Worm (Caenorhabditis elegans) whole organism, mixed stage, embryonic: ENCODE data around the gene spp-6.

Source experiments
- ceh-39 ChIP-seq: fragments of 150-350 bp; optimal IDR thresholded peaks from 2 replicates; lab custom pipeline; 2014; ENCODE audit warnings: missing biosample characterization, missing genetic modification characterization
- ceh-83 ChIP-seq: fragments of 200-800 bp; sonication (Bioruptor generic); optimal IDR thresholded peaks from 2 replicates; lab custom pipeline; 2018; ENCODE audit warnings: mild to moderate bottlenecking, missing genetic modification characterization, missing compliant biosample characterization
- ces-1 ChIP-seq: fragments of 150-350 bp; optimal IDR thresholded peaks from 2 replicates; lab custom pipeline; 2014; ENCODE audit warnings: missing biosample characterization, missing genetic modification reagents, missing genetic modification characterization
- cnd-1 ChIP-seq: fragments of 200-800 bp; sonication (Bioruptor generic); optimal IDR thresholded peaks from 2 replicates; lab custom pipeline; 2018; ENCODE audit warnings: mild to moderate bottlenecking, missing genetic modification characterization, missing compliant biosample characterization
- drap-1 ChIP-seq: fragments of 200-800 bp; sonication (Bioruptor generic); optimal IDR thresholded peaks from 3 replicates; lab custom pipeline; 2018; ENCODE audit warnings: mild to moderate bottlenecking, missing genetic modification characterization, missing compliant biosample characterization
- elt-1 ChIP-seq: sonication (generic microtip); optimal IDR thresholded peaks from 2 replicates; lab custom pipeline; 2017; ENCODE audit warnings: missing genetic modification characterization, mild to moderate bottlenecking, missing compliant biosample characterization, antibody characterized with exemption, moderate library complexity, borderline replicate concordance; ENCODE audit not compliant: insufficient read depth
- elt-3 ChIP-seq: fragments of 150-350 bp; optimal IDR thresholded peaks from 2 replicates; lab custom pipeline; 2014; ENCODE audit warnings: missing biosample characterization, missing genetic modification characterization
- flh-1 ChIP-seq: fragments of 200-800 bp; sonication (Bioruptor generic); optimal IDR thresholded peaks from 2 replicates; lab custom pipeline; 2018; ENCODE audit warnings: mild to moderate bottlenecking, missing genetic modification characterization, moderate library complexity, missing compliant biosample characterization
- ham-2 ChIP-seq: fragments of 200-800 bp; sonication (Bioruptor generic); optimal IDR thresholded peaks from 2 replicates; lab custom pipeline; 2018; ENCODE audit warnings: mild to moderate bottlenecking, missing genetic modification characterization, missing compliant biosample characterization
- hlh-1 ChIP-seq: fragments of 150-350 bp; optimal IDR thresholded peaks from 2 replicates; lab custom pipeline; 2014; ENCODE audit warnings: missing biosample characterization, missing genetic modification reagents, missing genetic modification characterization
- lin-13 ChIP-seq: fragments of 150-350 bp; optimal IDR thresholded peaks from 2 replicates; lab custom pipeline; 2014; ENCODE audit warnings: missing biosample characterization, missing genetic modification characterization
- lin-32 ChIP-seq: fragments of 200-800 bp; sonication (Bioruptor generic); optimal IDR thresholded peaks from 2 replicates; lab custom pipeline; 2018; ENCODE audit warnings: mild to moderate bottlenecking, missing genetic modification characterization, missing compliant biosample characterization
- lsy-2 ChIP-seq: fragments of 150-350 bp; optimal IDR thresholded peaks from 2 replicates; lab custom pipeline; 2014; ENCODE audit warnings: missing biosample characterization, missing genetic modification characterization
- mab-5 ChIP-seq: fragments of 150-350 bp; optimal IDR thresholded peaks from 2 replicates; lab custom pipeline; 2014; ENCODE audit warnings: missing biosample characterization, missing genetic modification characterization
- mep-1 ChIP-seq: fragments of 150-350 bp; optimal IDR thresholded peaks from 2 replicates; lab custom pipeline; 2017; ENCODE audit warnings: missing biosample characterization, missing genetic modification reagents, missing genetic modification characterization, inconsistent platforms
- mls-2 ChIP-seq: sonication (generic microtip); optimal IDR thresholded peaks from 2 replicates; lab custom pipeline; 2016; ENCODE audit warnings: mild to moderate bottlenecking, missing genetic modification characterization, moderate library complexity, missing compliant biosample characterization
- nhr-12 ChIP-seq: fragments of 150-350 bp; optimal IDR thresholded peaks from 2 replicates; lab custom pipeline; 2014; ENCODE audit warnings: missing biosample characterization, missing genetic modification characterization
- nhr-2 ChIP-seq: fragments of 150-350 bp; optimal IDR thresholded peaks from 2 replicates; lab custom pipeline; 2014; ENCODE audit warnings: missing biosample characterization, missing genetic modification characterization
- nhr-237 ChIP-seq: fragments of 150-350 bp; optimal IDR thresholded peaks from 2 replicates; lab custom pipeline; 2014; ENCODE audit warnings: missing biosample characterization, missing genetic modification characterization
- nhr-28 ChIP-seq: fragments of 150-350 bp; optimal IDR thresholded peaks from 2 replicates; lab custom pipeline; 2014; ENCODE audit warnings: missing biosample characterization, missing genetic modification characterization
- nhr-76 ChIP-seq: sonication (generic microtip); optimal IDR thresholded peaks from 2 replicates; lab custom pipeline; 2017; ENCODE audit warnings: missing biosample characterization, missing genetic modification characterization
- pha-4 ChIP-seq: fragments of 150-350 bp; optimal IDR thresholded peaks from 2 replicates; lab custom pipeline; 2018; ENCODE audit warnings: missing biosample characterization, missing genetic modification reagents, missing genetic modification characterization
- sem-2 ChIP-seq: fragments of 200-800 bp; sonication (Bioruptor generic); optimal IDR thresholded peaks from 2 replicates; lab custom pipeline; 2018; ENCODE audit warnings: mild to moderate bottlenecking, missing genetic modification characterization, missing compliant biosample characterization
- snpc-4 ChIP-seq: fragments of 150-350 bp; optimal IDR thresholded peaks from 2 replicates; lab custom pipeline; 2014; ENCODE audit warnings: missing biosample characterization, missing genetic modification characterization
- sptf-1 ChIP-seq: sonication (generic microtip); optimal IDR thresholded peaks from 2 replicates; lab custom pipeline; 2017; ENCODE audit warnings: mild to moderate bottlenecking, missing genetic modification characterization, moderate library complexity, missing compliant biosample characterization
- tbx-8 ChIP-seq: fragments of 200-800 bp; sonication (Bioruptor generic); optimal IDR thresholded peaks from 2 replicates; lab custom pipeline; 2018; ENCODE audit warnings: mild to moderate bottlenecking, missing genetic modification characterization, moderate library complexity, missing compliant biosample characterization
- unc-120 ChIP-seq: sonication (generic microtip); optimal IDR thresholded peaks from 2 replicates; lab custom pipeline; 2017; ENCODE audit warnings: missing genetic modification characterization, missing compliant biosample characterization; ENCODE audit not compliant: poor library complexity, severe bottlenecking
- unc-39 ChIP-seq: fragments of 150-350 bp; optimal IDR thresholded peaks from 2 replicates; lab custom pipeline; 2014; ENCODE audit warnings: missing biosample characterization, missing genetic modification characterization
- unc-62 ChIP-seq: fragments of 150-350 bp; optimal IDR thresholded peaks from 2 replicates; lab custom pipeline; 2014; ENCODE audit warnings: missing biosample characterization, missing genetic modification reagents, missing genetic modification characterization
- zip-8 ChIP-seq: fragments of 150-350 bp; optimal IDR thresholded peaks from 2 replicates; lab custom pipeline; 2014; ENCODE audit warnings: missing biosample characterization, missing genetic modification characterization
- ztf-11 ChIP-seq: fragments of 150-350 bp; optimal IDR thresholded peaks from 2 replicates; lab custom pipeline; 2014; ENCODE audit warnings: missing biosample characterization, missing genetic modification characterization

Gene spp-6

ce11 chrX:7313236-7313635 lies 3.9 kb upstream of the spp-6 start:
- TF ChIP-seq drap-1 (GFP tag; lab: Kevin White, UChicago) (no peak), unc-39 (tag; lab: Kevin White, UChicago) (no peak), tbx-8 (no peak), elt-3 (tag; lab: Kevin White, UChicago) (no peak), snpc-4 (tag; lab: Kevin White, UChicago) (no peak), cnd-1 (tag; lab: Kevin White, UChicago) (no peak), ham-2 (no peak), unc-120 (no peak), flh-1 (no peak), zip-8 (no peak), lsy-2 (no peak), nhr-28 (tag; lab: Kevin White, UChicago) (no peak), pha-4 (tag; lab: Kevin White, UChicago) (no peak), sem-2 (no peak), mls-2 (tag; lab: Kevin White, UChicago) (no peak), mep-1 (tag; lab: Kevin White, UChicago) (no peak), lin-13 (no peak), sptf-1 (no peak), elt-1 (tag; lab: Kevin White, UChicago) (no peak)

- no peak for TF ChIP-seq nhr-12 (tag; lab: Kevin White, UChicago)
- no peak for TF ChIP-seq elt-3 (tag; lab: Kevin White, UChicago)
- no peak for TF ChIP-seq hlh-1 (tag; lab: Kevin White, UChicago)
- TF ChIP-seq mab-5 (tag; lab: Kevin White, UChicago): no peak
- TF ChIP-seq ceh-39 (tag; lab: Kevin White, UChicago): no peak
- no peak for TF ChIP-seq ces-1 (GFP tag; lab: Kevin White, UChicago)
- no peak for TF ChIP-seq lin-13
- no peak for TF ChIP-seq cnd-1 (tag; lab: Kevin White, UChicago)
- TF ChIP-seq unc-120: no peak
- TF ChIP-seq snpc-4 (tag; lab: Kevin White, UChicago): no peak
- no peak for TF ChIP-seq flh-1
- TF ChIP-seq lsy-2: no peak
- TF ChIP-seq ztf-11 (tag; lab: Kevin White, UChicago): no peak
- TF ChIP-seq unc-62: no peak
- TF ChIP-seq tbx-8: no peak
These were observed 2.6 kb upstream of the spp-6 start for ce11 chrX:7314564-7314963.

DNA sequence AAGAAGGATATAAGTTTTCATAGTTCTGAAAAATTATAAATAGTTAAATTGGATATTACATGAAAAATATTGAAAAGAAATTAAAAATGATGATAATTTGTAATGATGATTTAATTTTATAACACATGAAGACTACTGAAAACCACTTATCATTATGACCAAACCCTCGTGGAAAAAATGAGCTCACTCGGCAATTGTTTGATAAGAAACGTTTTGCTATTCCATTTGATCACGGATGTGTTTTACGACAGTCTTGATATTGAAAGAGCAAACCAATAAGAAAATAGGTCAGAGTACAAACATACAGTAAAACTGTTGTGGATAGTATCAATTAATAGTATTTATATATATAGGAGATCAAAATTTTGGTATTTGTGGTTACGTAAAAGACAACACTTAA lies 1.8 kb upstream of the spp-6 start, which contains the start of gene spp-3:
TSS of gene spp-3 (minus strand) at position 25 of the 400 bp plus-strand sequence.
- TF ChIP-seq nhr-76 (no peak), tbx-8 (no peak), nhr-12 (tag; lab: Kevin White, UChicago) (no peak), hlh-1 (tag; lab: Kevin White, UChicago) (no peak), lin-32 (no peak)
- TF ChIP-seq, all 35 proteins: peak for 0

ce11 chrX:7318639-7319038 lies 1.5 kb downstream of the spp-6 start, which contains the start of gene spp-4:
TSS of gene spp-4 (minus strand) at chrX:7318756.
- TF ChIP-seq snpc-4 (tag; lab: Kevin White, UChicago) (no peak), lin-13 (no peak), mep-1 (tag; lab: Kevin White, UChicago) (no peak), ham-2 (no peak), lin-32 (no peak), nhr-2 (tag; lab: Kevin White, UChicago) (no peak), flh-1 (no peak), lsy-2 (no peak), nhr-28 (tag; lab: Kevin White, UChicago) (no peak), tbx-8 (no peak), elt-3 (tag; lab: Kevin White, UChicago) (no peak), zip-8 (no peak), ceh-83 (GFP tag; lab: Kevin White, UChicago) (no peak), ceh-39 (tag; lab: Kevin White, UChicago) (no peak), sptf-1 (no peak), unc-62 (no peak), nhr-12 (tag; lab: Kevin White, UChicago) (no peak), nhr-237 (no peak)

ce11 chrX:7320115-7320711 lies 3.1 kb downstream of the spp-6 start, which contains the start of gene spp-5:
TSS of gene spp-5 (minus strand) at chrX:7320354.
- no peak for TF ChIP-seq nhr-12 (tag; lab: Kevin White, UChicago)
- TF ChIP-seq elt-3 (tag; lab: Kevin White, UChicago): no peak
